Worm (Caenorhabditis elegans) whole organism, young adult: ENCODE measurements around the gene set-3.
A peak's percentile ranks its signal among the peaks of the same experiment; 100 is the strongest.

Experiments
- B0261.1 ChIP-seq: sonication (generic microtip); optimal IDR thresholded peaks from 2 replicates; lab custom pipeline; 2016; ENCODE audit warnings: mild to moderate bottlenecking, missing genetic modification characterization, moderate library complexity, missing compliant biosample characterization
- D2030.7 ChIP-seq: fragments of 200-800 bp; sonication (Bioruptor generic); IDR thresholded peaks from 2 replicates; pipeline ENCODE4 v1.3.6; 2022; ENCODE audit warnings: missing genetic modification reagents, missing genetic modification characterization, missing compliant biosample characterization
- F22D6.2 ChIP-seq: sonication (generic microtip); optimal IDR thresholded peaks from 2 replicates; lab custom pipeline; 2016; ENCODE audit warnings: mild to moderate bottlenecking, missing genetic modification characterization, missing compliant biosample characterization
- F33H1.4 ChIP-seq: fragments of 200-800 bp; sonication (Bioruptor generic); IDR thresholded peaks from 2 replicates; pipeline ENCODE4 v1.3.6; 2022; ENCODE audit warnings: missing genetic modification reagents, missing genetic modification characterization, missing compliant biosample characterization
- F57C9.4 ChIP-seq: sonication (generic microtip); optimal IDR thresholded peaks from 2 replicates; lab custom pipeline; 2017; ENCODE audit warnings: mild to moderate bottlenecking, missing genetic modification characterization, missing compliant biosample characterization
- K11D2.4 ChIP-seq: fragments of 200-800 bp; sonication (Bioruptor generic); IDR thresholded peaks from 2 replicates; pipeline ENCODE4 v1.3.6; 2022; ENCODE audit warnings: missing genetic modification reagents, missing genetic modification characterization, missing compliant biosample characterization
- T26A5.8 ChIP-seq: sonication (generic microtip); optimal IDR thresholded peaks from 2 replicates; lab custom pipeline; 2016; ENCODE audit warnings: missing genetic modification characterization, missing compliant biosample characterization
- Y53F4B.3 ChIP-seq: fragments of 200-800 bp; sonication (Bioruptor generic); IDR thresholded peaks from 2 replicates; pipeline ENCODE4 v1.3.6; 2022; ENCODE audit warnings: missing genetic modification reagents, missing genetic modification characterization, missing compliant biosample characterization
- Y53G8AR.9 ChIP-seq: fragments of 200-800 bp; sonication (Bioruptor generic); conservative IDR thresholded peaks from 2 replicates; pipeline ENCODE4 v1.3.6; 2022; ENCODE audit warnings: missing genetic modification reagents, missing genetic modification characterization, missing compliant biosample characterization
- Y56A3A.18 ChIP-seq: fragments of 200-800 bp; sonication (Bioruptor generic); IDR thresholded peaks from 2 replicates; pipeline ENCODE4 v1.3.6; 2022; ENCODE audit warnings: missing genetic modification reagents, missing genetic modification characterization, missing compliant biosample characterization
- Y79H2A.3 ChIP-seq: fragments of 200-800 bp; sonication (Bioruptor generic); conservative IDR thresholded peaks from 2 replicates; pipeline ENCODE4 v1.3.6; 2022; ENCODE audit warnings: missing genetic modification reagents, missing genetic modification characterization, missing compliant biosample characterization
- akir-1 ChIP-seq: fragments of 200-800 bp; sonication (Bioruptor generic); optimal IDR thresholded peaks from 2 replicates; lab custom pipeline; 2018; ENCODE audit warnings: mild to moderate bottlenecking, missing genetic modification characterization, moderate library complexity, missing compliant biosample characterization
- aptf-2 ChIP-seq: fragments of 200-800 bp; sonication (Bioruptor generic); conservative IDR thresholded peaks from 2 replicates; pipeline ENCODE4 v1.3.6; 2022; ENCODE audit warnings: missing genetic modification reagents, missing genetic modification characterization, missing compliant biosample characterization
- aptf-3 ChIP-seq: fragments of 200-800 bp; sonication (Bioruptor generic); IDR thresholded peaks from 2 replicates; pipeline ENCODE4 v1.3.6; 2022; ENCODE audit warnings: missing genetic modification characterization, missing compliant biosample characterization
- attf-5 ChIP-seq: fragments of 200-800 bp; sonication (Bioruptor generic); optimal IDR thresholded peaks from 2 replicates; lab custom pipeline; 2018; ENCODE audit warnings: mild to moderate bottlenecking, missing genetic modification characterization, missing compliant biosample characterization
- attf-6 ChIP-seq: fragments of 200-800 bp; sonication (Bioruptor generic); IDR thresholded peaks from 2 replicates; pipeline ENCODE4 v1.3.6; 2022; ENCODE audit warnings: missing genetic modification reagents, missing genetic modification characterization, missing compliant biosample characterization
- ccch-3 ChIP-seq: fragments of 200-800 bp; sonication (Bioruptor generic); optimal IDR thresholded peaks from 2 replicates; lab custom pipeline; 2018; ENCODE audit warnings: mild to moderate bottlenecking, missing genetic modification characterization, missing compliant biosample characterization
- cebp-1 ChIP-seq, 2 experiments: fragments of 200-800 bp in 1 of 2; sonication (Bioruptor generic) in 1 of 2; sonication (generic microtip) in 1 of 2; IDR thresholded peaks in 1 of 2; optimal IDR thresholded peaks in 1 of 2; 2 replicates each; pipeline versions ENCODE4 v1.3.6 to Lab custom; 2017 to 2022; ENCODE audit warnings: missing compliant biosample characterization in 2 of 2, missing genetic modification characterization in 2 of 2, mild to moderate bottlenecking in 1 of 2, missing genetic modification reagents in 1 of 2, moderate library complexity in 1 of 2
- ceh-100 ChIP-seq: fragments of 200-800 bp; sonication (Bioruptor generic); IDR thresholded peaks from 2 replicates; pipeline ENCODE4 v1.3.6; 2022; ENCODE audit warnings: missing genetic modification reagents, missing genetic modification characterization, missing compliant biosample characterization
- chd-7 ChIP-seq: sonication (generic microtip); optimal IDR thresholded peaks from 2 replicates; lab custom pipeline; 2016; ENCODE audit warnings: mild to moderate bottlenecking, missing genetic modification characterization, moderate library complexity, missing compliant biosample characterization
- die-1 ChIP-seq: sonication (generic microtip); optimal IDR thresholded peaks from 2 replicates; lab custom pipeline; 2016; ENCODE audit warnings: missing genotype, mild to moderate bottlenecking, missing genetic modification characterization, missing compliant biosample characterization
- dpff-1 ChIP-seq: sonication (generic microtip); optimal IDR thresholded peaks from 2 replicates; lab custom pipeline; 2017; ENCODE audit warnings: mild to moderate bottlenecking, missing genetic modification characterization, missing compliant biosample characterization
- dpl-1 ChIP-seq: fragments of 150-350 bp; optimal IDR thresholded peaks from 2 replicates; lab custom pipeline; 2014; ENCODE audit warnings: missing biosample characterization, missing genetic modification reagents, missing genetic modification characterization
- egrh-3 ChIP-seq: fragments of 200-800 bp; sonication (Bioruptor generic); IDR thresholded peaks from 2 replicates; pipeline ENCODE4 v1.3.6; 2022; ENCODE audit warnings: missing genetic modification reagents, missing genetic modification characterization, missing compliant biosample characterization
- him-1 ChIP-seq: sonication (generic microtip); optimal IDR thresholded peaks from 2 replicates; lab custom pipeline; 2016; ENCODE audit warnings: missing genotype, missing genetic modification reagents, missing genetic modification characterization, missing compliant biosample characterization
- hlh-12 ChIP-seq: sonication (generic microtip); optimal IDR thresholded peaks from 2 replicates; lab custom pipeline; 2016; ENCODE audit warnings: missing genetic modification characterization, missing compliant biosample characterization
- hmg-20 ChIP-seq: fragments of 200-800 bp; sonication (Bioruptor generic); IDR thresholded peaks from 2 replicates; pipeline ENCODE4 v1.3.6; 2022; ENCODE audit warnings: missing genetic modification reagents, missing genetic modification characterization, missing compliant biosample characterization
- let-526 ChIP-seq: fragments of 200-800 bp; sonication (Bioruptor generic); IDR thresholded peaks from 2 replicates; pipeline ENCODE4 v1.3.6; 2022; ENCODE audit warnings: missing genetic modification reagents, missing genetic modification characterization, missing compliant biosample characterization
- let-607 ChIP-seq, 2 experiments: fragments of 200-800 bp in 1 of 2; sonication (Bioruptor generic) in 1 of 2; sonication (generic microtip) in 1 of 2; optimal IDR thresholded peaks; 2 replicates each; lab custom pipeline; 2016 to 2018; ENCODE audit warnings: mild to moderate bottlenecking in 2 of 2, missing compliant biosample characterization in 2 of 2, missing genetic modification characterization in 2 of 2, moderate library complexity in 2 of 2, missing genotype in 1 of 2
- lir-1 ChIP-seq: fragments of 200-800 bp; sonication (Bioruptor generic); conservative IDR thresholded peaks from 2 replicates; pipeline ENCODE4 v1.3.6; 2022; ENCODE audit warnings: missing genetic modification reagents, missing genetic modification characterization, missing compliant biosample characterization
- lsy-27 ChIP-seq: sonication (generic microtip); optimal IDR thresholded peaks from 2 replicates; lab custom pipeline; 2017; ENCODE audit warnings: missing genetic modification characterization, mild to moderate bottlenecking, missing compliant biosample characterization, antibody characterized with exemption, missing genotype, borderline replicate concordance; ENCODE audit not compliant: insufficient read depth
- madf-10 ChIP-seq: sonication (generic microtip); optimal IDR thresholded peaks from 2 replicates; lab custom pipeline; 2016; ENCODE audit warnings: mild to moderate bottlenecking, missing genetic modification characterization, missing compliant biosample characterization
- mcd-1 ChIP-seq: fragments of 200-800 bp; sonication (Bioruptor generic); IDR thresholded peaks from 2 replicates; pipeline ENCODE4 v1.3.6; 2022; ENCODE audit warnings: missing genetic modification reagents, missing genetic modification characterization, missing compliant biosample characterization
- mel-28 ChIP-seq: sonication (generic microtip); optimal IDR thresholded peaks from 2 replicates; lab custom pipeline; 2016; ENCODE audit warnings: borderline replicate concordance, mild to moderate bottlenecking, missing genetic modification characterization, missing compliant biosample characterization
- mxl-1 ChIP-seq: sonication (generic microtip); optimal IDR thresholded peaks from 2 replicates; lab custom pipeline; 2016; ENCODE audit warnings: missing genetic modification characterization, missing compliant biosample characterization
- nhr-27 ChIP-seq: fragments of 200-800 bp; sonication (Bioruptor generic); optimal IDR thresholded peaks from 2 replicates; lab custom pipeline; 2018; ENCODE audit warnings: mild to moderate bottlenecking, missing genetic modification characterization, moderate library complexity, missing compliant biosample characterization
- rcor-1 ChIP-seq: fragments of 200-800 bp; sonication (Bioruptor generic); IDR thresholded peaks from 2 replicates; pipeline ENCODE4 v1.3.6; 2022; ENCODE audit warnings: missing genetic modification reagents, missing genetic modification characterization, missing compliant biosample characterization
- rec-8 ChIP-seq, 2 experiments: sonication (generic microtip); optimal IDR thresholded peaks; 2 replicates each; lab custom pipeline; 2016; ENCODE audit warnings: mild to moderate bottlenecking in 2 of 2, missing genetic modification characterization in 2 of 2, missing genetic modification reagents in 2 of 2, missing genotype in 2 of 2, missing biosample characterization in 1 of 2, missing compliant biosample characterization in 1 of 2, moderate library complexity in 1 of 2
- snpc-3.4 ChIP-seq: sonication (generic microtip); optimal IDR thresholded peaks from 2 replicates; lab custom pipeline; 2017; ENCODE audit warnings: missing genetic modification characterization, mild to moderate bottlenecking, missing compliant biosample characterization, antibody characterized with exemption, moderate library complexity, missing genotype, missing genetic modification reagents
- sptf-2 ChIP-seq: fragments of 200-800 bp; sonication (Bioruptor generic); optimal IDR thresholded peaks from 2 replicates; lab custom pipeline; 2018; ENCODE audit warnings: mild to moderate bottlenecking, missing genetic modification characterization, missing compliant biosample characterization
- tbp1 ChIP-seq: fragments of 200-800 bp; sonication (Bioruptor generic); optimal IDR thresholded peaks from 2 replicates; lab custom pipeline; 2018; ENCODE audit warnings: mild to moderate bottlenecking, missing genetic modification characterization, missing compliant biosample characterization
- tlf-1 ChIP-seq: fragments of 200-800 bp; sonication (Bioruptor generic); optimal IDR thresholded peaks from 2 replicates; lab custom pipeline; 2018; ENCODE audit warnings: mild to moderate bottlenecking, missing genetic modification characterization, missing compliant biosample characterization
- unc-130 ChIP-seq: sonication (generic microtip); optimal IDR thresholded peaks from 2 replicates; lab custom pipeline; 2016; ENCODE audit warnings: missing genetic modification reagents, missing genetic modification characterization, missing compliant biosample characterization
- zfh-2 ChIP-seq: fragments of 200-800 bp; sonication (Bioruptor generic); conservative IDR thresholded peaks from 2 replicates; pipeline ENCODE4 v1.3.6; 2022; ENCODE audit warnings: missing genetic modification reagents, missing genetic modification characterization, missing compliant biosample characterization
- ztf-18 ChIP-seq: sonication (generic microtip); optimal IDR thresholded peaks from 2 replicates; lab custom pipeline; 2016; ENCODE audit warnings: missing genotype, mild to moderate bottlenecking, missing genetic modification characterization, missing compliant biosample characterization
- ztf-25 ChIP-seq: fragments of 200-800 bp; sonication (Bioruptor generic); IDR thresholded peaks from 2 replicates; pipeline ENCODE4 v1.3.6; 2022; ENCODE audit warnings: missing genetic modification reagents, missing genetic modification characterization, missing compliant biosample characterization
- ztf-26 ChIP-seq: sonication (generic microtip); optimal IDR thresholded peaks from 2 replicates; lab custom pipeline; 2017; ENCODE audit warnings: missing genetic modification characterization, missing compliant biosample characterization
- ztf-28 ChIP-seq: fragments of 200-800 bp; sonication (Bioruptor generic); IDR thresholded peaks from 2 replicates; pipeline ENCODE4 v1.3.6; 2022; ENCODE audit warnings: missing genetic modification reagents, missing genetic modification characterization, missing compliant biosample characterization

set-3 gene

DNA sequence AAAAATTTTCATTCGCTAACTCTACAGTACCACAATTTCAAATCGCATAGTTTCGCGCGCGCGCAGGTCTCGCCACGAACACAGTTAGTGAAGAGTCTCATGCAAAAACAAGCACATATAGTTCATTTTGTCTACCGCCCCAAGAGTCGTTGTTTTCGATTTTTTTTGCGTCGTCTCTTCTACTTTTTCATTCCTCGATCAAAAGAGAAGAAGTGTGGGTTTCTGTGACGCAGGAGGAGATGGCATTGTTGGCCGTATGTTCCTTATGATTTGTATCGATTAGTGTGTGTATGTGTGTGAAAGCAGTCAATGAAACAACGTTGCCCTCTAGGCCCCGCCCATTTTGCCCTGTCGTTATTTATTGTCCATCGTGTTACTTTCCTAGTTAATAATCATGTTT is 3.5 kb upstream of the set-3 start:
- no peak for TF ChIP-seq lsy-27 (tag; lab: Kevin White, UChicago)
- no peak for TF ChIP-seq attf-5 (GFP tag; lab: Kevin White, UChicago)
- no peak for TF ChIP-seq let-526 (GFP tag; lab: Robert Waterston, UW)
- TF ChIP-seq F22D6.2 = no peak
- TF ChIP-seq ztf-28 = no peak
- TF ChIP-seq rcor-1 (GFP tag; lab: Robert Waterston, UW) = no peak
- no peak for TF ChIP-seq lir-1
- TF ChIP-seq T26A5.8 = no peak
- TF ChIP-seq rec-8 (tag; optimal IDR thresholded peaks at IDR 0.05; lab: Kevin White, UChicago) = no peak
- no peak for TF ChIP-seq ceh-100 (GFP tag; lab: Robert Waterston, UW)
- no peak for TF ChIP-seq dpl-1 (GFP tag; lab: Kevin White, UChicago)
- no peak for TF ChIP-seq ztf-26 (tag; lab: Kevin White, UChicago)
- TF ChIP-seq egrh-3 (GFP tag; lab: Robert Waterston, UW) = no peak
- TF ChIP-seq him-1 = no peak
- TF ChIP-seq snpc-3.4 (tag; lab: Kevin White, UChicago) = no peak

DNA sequence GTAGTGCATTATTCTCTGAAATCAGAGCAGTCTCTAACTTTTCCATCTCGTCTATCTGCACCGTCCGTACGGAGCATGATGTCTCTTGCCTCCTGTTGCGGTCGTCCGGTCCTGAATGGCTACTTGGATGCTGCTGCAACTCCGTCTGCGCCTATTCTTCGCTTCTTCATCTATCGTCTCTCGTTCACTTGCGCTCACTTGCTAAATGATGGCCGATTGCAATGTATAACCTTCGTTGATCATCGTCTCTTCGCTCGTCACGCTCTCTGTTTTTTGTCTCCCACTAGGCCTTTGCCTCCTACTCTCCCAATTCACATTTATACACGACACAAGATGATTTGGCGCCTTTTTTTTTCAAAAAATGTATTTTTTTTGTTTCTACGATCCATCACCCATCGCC is 2.9 kb upstream of the set-3 start:
- TF ChIP-seq hlh-12 (no peak), F57C9.4 (tag; lab: Kevin White, UChicago) (no peak), mel-28 (no peak), mcd-1 (GFP tag; lab: Robert Waterston, UW) (0 out of 2 replicates have a peak, but pooled peaks have one; percentile 38), mxl-1 (tag; lab: Kevin White, UChicago) (no peak), let-526 (GFP tag; lab: Robert Waterston, UW) (no peak), unc-130 (no peak), zfh-2 (GFP tag; lab: Robert Waterston, UW) (no peak), Y79H2A.3 (GFP tag; lab: Robert Waterston, UW) (no peak), akir-1 (GFP tag; lab: Kevin White, UChicago) (no peak), chd-7 (tag; lab: Kevin White, UChicago) (no peak), ztf-18 (tag; lab: Kevin White, UChicago) (no peak), dpff-1 (tag; lab: Kevin White, UChicago) (no peak), aptf-2 (GFP tag; lab: Robert Waterston, UW) (no peak), ccch-3 (GFP tag; lab: Kevin White, UChicago) (no peak), D2030.7 (GFP tag; lab: Robert Waterston, UW) (no peak), madf-10 (tag; lab: Kevin White, UChicago) (no peak), nhr-27 (no peak), tbp1 (GFP tag; lab: Kevin White, UChicago) (no peak), hmg-20 (no peak), cebp-1 (GFP tag; IDR thresholded peaks at IDR 0.05; lab: Robert Waterston, UW) (no peak), cebp-1 (tag; optimal IDR thresholded peaks at IDR 0.05; lab: Kevin White, UChicago) (peak; percentile 58), let-607 (tag; optimal IDR thresholded peaks at IDR 0.05; lab: Kevin White, UChicago) (no peak), Y53G8AR.9 (GFP tag; lab: Robert Waterston, UW) (0 out of 2 replicates have a peak, but pooled peaks have one; percentile 35), K11D2.4 (GFP tag; lab: Robert Waterston, UW) (0 out of 2 replicates have a peak, but pooled peaks have one; percentile 10), aptf-3 (no peak), F33H1.4 (GFP tag; lab: Robert Waterston, UW) (no peak), ztf-25 (GFP tag; lab: Robert Waterston, UW) (no peak), die-1 (no peak), Y56A3A.18 (GFP tag; lab: Robert Waterston, UW) (no peak), sptf-2 (no peak), B0261.1 (tag; lab: Kevin White, UChicago) (no peak), attf-6 (no peak), tlf-1 (GFP tag; lab: Kevin White, UChicago) (no peak), ztf-28 (no peak), Y53F4B.3 (no peak)
